Fruit fly (Drosophila melanogaster) whole organism, embryonic: ENCODE measurements around the gene CG10147.
A peak's percentile ranks its signal among the peaks of the same experiment; 100 is the strongest.

Experiments used
- Aef1 ChIP-seq: fragments of 200-800 bp; sonication (Bioruptor generic); IDR thresholded peaks from 3 replicates; pipeline ENCODE4 v1.3.6; 2022; ENCODE audit warnings: missing biosample characterization, missing genetic modification characterization
- Antp ChIP-seq: fragments of 200-800 bp; sonication (Bioruptor generic); optimal IDR thresholded peaks from 3 replicates; lab custom pipeline; 2016; ENCODE audit warnings: missing biosample characterization, missing genetic modification characterization
- Atf6 ChIP-seq: fragments of 200-800 bp; sonication (Bioruptor generic); IDR thresholded peaks from 2 replicates; pipeline ENCODE4 v1.3.6; 2022; ENCODE audit warnings: missing biosample characterization, missing genetic modification characterization
- CG10147 ChIP-seq: fragments of 200-800 bp; sonication (Bioruptor generic); optimal IDR thresholded peaks from 2 replicates; lab custom pipeline; 2019; ENCODE audit warnings: missing biosample characterization, mild to moderate bottlenecking, missing genetic modification characterization, moderate library complexity
- CG10565 ChIP-seq: fragments of 200-800 bp; sonication (Bioruptor generic); optimal IDR thresholded peaks from 3 replicates; lab custom pipeline; 2016; ENCODE audit warnings: missing biosample characterization, mild to moderate bottlenecking, missing genetic modification characterization
- CG10959 ChIP-seq: fragments of 200-800 bp; sonication (Bioruptor generic); IDR thresholded peaks from 2 replicates; pipeline ENCODE4 v1.3.6; 2022; ENCODE audit warnings: missing biosample characterization, missing genetic modification characterization
- CG11456 ChIP-seq: fragments of 200-800 bp; sonication (Bioruptor generic); IDR thresholded peaks from 3 replicates; pipeline ENCODE4 v1.3.6; 2022; ENCODE audit warnings: missing biosample characterization, missing genetic modification characterization
- CG13624 ChIP-seq: fragments of 200-800 bp; sonication (Bioruptor generic); optimal IDR thresholded peaks from 2 replicates; lab custom pipeline; 2016; ENCODE audit warnings: missing biosample characterization, missing genetic modification characterization
- CG16815 ChIP-seq: fragments of 200-800 bp; sonication (Bioruptor generic); optimal IDR thresholded peaks from 3 replicates; lab custom pipeline; 2017; ENCODE audit warnings: missing biosample characterization, mild to moderate bottlenecking, missing genetic modification characterization
- CG2678 ChIP-seq: fragments of 200-800 bp; sonication (Bioruptor generic); optimal IDR thresholded peaks from 3 replicates; lab custom pipeline; 2019; ENCODE audit warnings: missing biosample characterization, mild to moderate bottlenecking, missing genetic modification characterization, moderate library complexity
- CG30403 ChIP-seq: fragments of 200-800 bp; sonication (Bioruptor generic); optimal IDR thresholded peaks from 3 replicates; lab custom pipeline; 2016; ENCODE audit warnings: missing biosample characterization, missing genetic modification characterization
- CG3281 ChIP-seq: fragments of 200-800 bp; sonication (Bioruptor generic); optimal IDR thresholded peaks from 3 replicates; lab custom pipeline; 2017; ENCODE audit warnings: missing biosample characterization, mild to moderate bottlenecking, missing genetic modification characterization
- CG6683 ChIP-seq: fragments of 200-800 bp; sonication (Bioruptor generic); optimal IDR thresholded peaks from 2 replicates; lab custom pipeline; 2017; ENCODE audit warnings: missing biosample characterization, mild to moderate bottlenecking, missing genetic modification characterization, missing genetic modification reagents
- CG7556 ChIP-seq: fragments of 200-800 bp; sonication (Bioruptor generic); optimal IDR thresholded peaks from 2 replicates; lab custom pipeline; 2017; ENCODE audit warnings: missing biosample characterization, mild to moderate bottlenecking, missing genetic modification characterization
- CkIIα-i1 ChIP-seq: fragments of 200-800 bp; sonication (Bioruptor generic); IDR thresholded peaks from 2 replicates; pipeline ENCODE4 v1.3.6; 2022; ENCODE audit warnings: missing biosample characterization, missing genetic modification characterization
- D19B ChIP-seq: fragments of 200-800 bp; sonication (Bioruptor generic); optimal IDR thresholded peaks from 2 replicates; lab custom pipeline; 2017; ENCODE audit warnings: missing biosample characterization, mild to moderate bottlenecking, missing genetic modification characterization
- Fer1 ChIP-seq: fragments of 200-800 bp; sonication (Bioruptor generic); optimal IDR thresholded peaks from 2 replicates; lab custom pipeline; 2017; ENCODE audit warnings: missing biosample characterization, mild to moderate bottlenecking, missing genetic modification characterization
- HHEX ChIP-seq: fragments of 200-800 bp; sonication (Bioruptor generic); optimal IDR thresholded peaks from 3 replicates; lab custom pipeline; 2017; ENCODE audit warnings: missing biosample characterization, mild to moderate bottlenecking, missing genetic modification characterization, missing genetic modification reagents
- HLH4C ChIP-seq: fragments of 200-800 bp; sonication (Bioruptor generic); IDR thresholded peaks from 3 replicates; pipeline ENCODE4 v1.3.6; 2022; ENCODE audit warnings: missing biosample characterization, missing genetic modification characterization; ENCODE audit not compliant: partially characterized antibody
- Hsf ChIP-seq: fragments of 200-800 bp; sonication (Bioruptor generic); optimal IDR thresholded peaks from 3 replicates; lab custom pipeline; 2016; ENCODE audit warnings: missing biosample characterization, missing genetic modification characterization
- Mes4 ChIP-seq: fragments of 200-800 bp; sonication (Bioruptor generic); optimal IDR thresholded peaks from 2 replicates; lab custom pipeline; 2016; ENCODE audit warnings: missing biosample characterization, missing genetic modification characterization
- Nf-YA ChIP-seq: fragments of 200-800 bp; sonication (Bioruptor generic); IDR thresholded peaks from 2 replicates; pipeline ENCODE4 v1.3.6; 2022; ENCODE audit warnings: missing biosample characterization, missing genetic modification characterization
- NfI ChIP-seq: fragments of 200-800 bp; sonication (Bioruptor generic); optimal IDR thresholded peaks from 3 replicates; lab custom pipeline; 2018; ENCODE audit warnings: missing biosample characterization, mild to moderate bottlenecking, missing genetic modification characterization, moderate library complexity
- Oaz ChIP-seq: fragments of 200-800 bp; sonication (Bioruptor generic); IDR thresholded peaks from 2 replicates; pipeline ENCODE4 v1.3.6; 2022; ENCODE audit warnings: missing biosample characterization, missing genetic modification characterization
- Trl ChIP-seq, 3 experiments: fragments of >200 bp in 2 of 3; fragments of 200-800 bp in 1 of 3; sonication (Bioruptor generic) in 1 of 3; optimal IDR thresholded peaks; 2 replicates in 1 of 3; 3 replicates in 2 of 3; lab custom pipeline; 2016 to 2017; ENCODE audit warnings: missing biosample characterization in 1 of 3, missing genetic modification characterization in 1 of 3
- abd-A ChIP-seq: fragments of 200-800 bp; sonication (Bioruptor generic); optimal IDR thresholded peaks from 3 replicates; lab custom pipeline; 2019; ENCODE audit warnings: missing biosample characterization, mild to moderate bottlenecking, missing genetic modification characterization, moderate library complexity
- ase ChIP-seq: fragments of 200-800 bp; sonication (Bioruptor generic); IDR thresholded peaks from 3 replicates; pipeline ENCODE4 v1.3.6; 2022; ENCODE audit warnings: missing biosample characterization, missing genetic modification characterization
- ash1 ChIP-seq: fragments of 200-800 bp; sonication (Bioruptor generic); optimal IDR thresholded peaks from 2 replicates; lab custom pipeline; 2018; ENCODE audit warnings: missing biosample characterization, mild to moderate bottlenecking, missing genetic modification characterization
- bcd ChIP-seq: fragments of 200-800 bp; sonication (Bioruptor generic); optimal IDR thresholded peaks from 2 replicates; lab custom pipeline; 2017; ENCODE audit warnings: missing biosample characterization, mild to moderate bottlenecking, missing genetic modification characterization
- cato ChIP-seq: fragments of 200-800 bp; sonication (Bioruptor generic); optimal IDR thresholded peaks from 2 replicates; lab custom pipeline; 2016; ENCODE audit warnings: missing biosample characterization, missing genetic modification characterization, borderline replicate concordance
- corto ChIP-seq: fragments of 200-800 bp; sonication (Bioruptor generic); optimal IDR thresholded peaks from 2 replicates; lab custom pipeline; 2016; ENCODE audit warnings: missing biosample characterization, mild to moderate bottlenecking, missing genetic modification characterization, moderate library complexity
- disco-r ChIP-seq: fragments of 200-800 bp; sonication (Bioruptor generic); optimal IDR thresholded peaks from 2 replicates; lab custom pipeline; 2016; ENCODE audit warnings: missing biosample characterization, missing genetic modification characterization
- eve ChIP-seq, 2 experiments: fragments of >200 bp; optimal IDR thresholded peaks; 2 replicates each; lab custom pipeline; 2017; ENCODE audit warnings: missing biosample characterization in 2 of 2, missing genetic modification characterization in 2 of 2
- fd102C ChIP-seq: fragments of 200-800 bp; sonication (Bioruptor generic); optimal IDR thresholded peaks from 2 replicates; lab custom pipeline; 2018; ENCODE audit warnings: missing biosample characterization, mild to moderate bottlenecking, missing genetic modification characterization, moderate library complexity
- gsb-n ChIP-seq: fragments of 200-800 bp; sonication (Bioruptor generic); optimal IDR thresholded peaks from 3 replicates; lab custom pipeline; 2018; ENCODE audit warnings: missing biosample characterization, mild to moderate bottlenecking, missing genetic modification characterization
- jing ChIP-seq: fragments of 200-800 bp; sonication (Bioruptor generic); optimal IDR thresholded peaks from 2 replicates; lab custom pipeline; 2018; ENCODE audit warnings: missing biosample characterization, mild to moderate bottlenecking, missing genetic modification characterization
- jumu ChIP-seq: fragments of 200-800 bp; sonication (Bioruptor generic); optimal IDR thresholded peaks from 3 replicates; lab custom pipeline; 2016; ENCODE audit warnings: missing biosample characterization, missing genetic modification characterization
- nerfin-2 ChIP-seq: fragments of 200-800 bp; sonication (Bioruptor generic); IDR thresholded peaks from 2 replicates; pipeline ENCODE4 v1.3.6; 2022; ENCODE audit warnings: missing biosample characterization, missing genetic modification characterization; ENCODE audit not compliant: partially characterized antibody
- odd ChIP-seq: fragments of 200-800 bp; sonication (Bioruptor generic); optimal IDR thresholded peaks from 2 replicates; lab custom pipeline; 2017; ENCODE audit warnings: missing biosample characterization, mild to moderate bottlenecking, missing genetic modification characterization
- p53 ChIP-seq: fragments of 200-800 bp; sonication (Bioruptor generic); optimal IDR thresholded peaks from 2 replicates; lab custom pipeline; 2016; ENCODE audit warnings: missing biosample characterization, missing genetic modification characterization
- pan ChIP-seq, 4 experiments: fragments of >200 bp in 3 of 4; fragments of 200-800 bp in 1 of 4; sonication (Bioruptor generic) in 1 of 4; optimal IDR thresholded peaks in 3 of 4; IDR thresholded peaks in 1 of 4; 2 replicates each; pipeline versions ENCODE4 v1.3.6 to Lab custom; 2017 to 2022; ENCODE audit warnings: missing biosample characterization in 2 of 4, missing genetic modification characterization in 2 of 4, mixed read lengths in 1 of 4
- pb ChIP-seq: fragments of 200-800 bp; sonication (Bioruptor generic); optimal IDR thresholded peaks from 3 replicates; lab custom pipeline; 2016; ENCODE audit warnings: missing biosample characterization, missing genetic modification characterization
- salm ChIP-seq: fragments of 200-800 bp; sonication (Bioruptor generic); optimal IDR thresholded peaks from 2 replicates; lab custom pipeline; 2018; ENCODE audit warnings: missing biosample characterization, mild to moderate bottlenecking, missing genetic modification characterization
- schlank ChIP-seq: fragments of 200-800 bp; sonication (Bioruptor generic); optimal IDR thresholded peaks from 2 replicates; lab custom pipeline; 2018; ENCODE audit warnings: missing biosample characterization, mild to moderate bottlenecking, missing genetic modification characterization
- scrt ChIP-seq: fragments of 200-800 bp; sonication (Bioruptor generic); optimal IDR thresholded peaks from 2 replicates; lab custom pipeline; 2018; ENCODE audit warnings: missing biosample characterization, mild to moderate bottlenecking, missing genetic modification characterization, moderate library complexity
- sr ChIP-seq: fragments of 200-800 bp; sonication (Bioruptor generic); IDR thresholded peaks from 3 replicates; pipeline ENCODE4 v1.3.6; 2022; ENCODE audit warnings: missing biosample characterization, missing genetic modification characterization
- ssp ChIP-seq: fragments of 200-800 bp; sonication (Bioruptor generic); IDR thresholded peaks from 2 replicates; pipeline ENCODE4 v1.3.6; 2022; ENCODE audit warnings: missing biosample characterization, missing genetic modification characterization
- zen ChIP-seq: fragments of 200-800 bp; sonication (Bioruptor generic); optimal IDR thresholded peaks from 3 replicates; lab custom pipeline; 2018; ENCODE audit warnings: missing biosample characterization, mild to moderate bottlenecking, missing genetic modification characterization, moderate library complexity

Gene CG10147

dm6 chr3L:6494928-6495806 is 6.9 kb upstream of the CG10147 start, which contains the start of the genes Vps8 and sfl (continued):
- no peak for TF ChIP-seq schlank (tag; lab: Kevin White, UChicago)
- no peak for TF ChIP-seq jing (GFP tag; lab: Kevin White, UChicago)
- no peak for TF ChIP-seq HHEX (GFP tag; lab: Kevin White, UChicago)
- TF ChIP-seq sr: no peak
- TF ChIP-seq CG11456 (GFP tag; lab: Robert Waterston, UW): no peak
- peak; percentile 25 for TF ChIP-seq CG7556 (GFP tag; lab: Kevin White, UChicago)
- peak; percentile 38 for TF ChIP-seq CG2678 (tag; lab: Kevin White, UChicago)
- peak; percentile 47 for TF ChIP-seq CG13624 (GFP tag; lab: Kevin White, UChicago)
- TF ChIP-seq CG16815 (GFP tag; lab: Kevin White, UChicago): no peak
- TF ChIP-seq bcd (GFP tag; lab: Kevin White, UChicago): no peak
- no peak for TF ChIP-seq ash1 (GFP tag; lab: Kevin White, UChicago)
- TF ChIP-seq D19B (GFP tag; lab: Kevin White, UChicago): no peak
- no peak for TF ChIP-seq Atf6 (GFP tag; lab: Robert Waterston, UW)
- no peak for TF ChIP-seq zen (tag; lab: Kevin White, UChicago)
- TF ChIP-seq CG6683 (GFP tag; lab: Kevin White, UChicago): no peak
- no peak for TF ChIP-seq Trl (optimal IDR thresholded peaks at IDR 0.05; lab: Kevin White, UChicago)
- no peak for TF ChIP-seq Trl (GFP tag; optimal IDR thresholded peaks at IDR 0.05; lab: Kevin White, UChicago)
- TF ChIP-seq corto (GFP tag; lab: Kevin White, UChicago): no peak
- TF ChIP-seq p53 (GFP tag; lab: Kevin White, UChicago): no peak
- no peak for TF ChIP-seq Nf-YA (GFP tag; lab: Robert Waterston, UW)
- no peak for TF ChIP-seq Antp (GFP tag; lab: Kevin White, UChicago)
- TF ChIP-seq NfI (GFP tag; lab: Kevin White, UChicago): peak; percentile 27
- TF ChIP-seq HLH4C (GFP tag; lab: Robert Waterston, UW): peak; percentile 90
- peak; percentile 26 for TF ChIP-seq Hsf
- TF ChIP-seq disco-r (GFP tag; lab: Kevin White, UChicago): no peak
- no peak for TF ChIP-seq ase (GFP tag; lab: Robert Waterston, UW)
- TF ChIP-seq ssp: no peak
- TF ChIP-seq fd102C (GFP tag; lab: Kevin White, UChicago): no peak
- TF ChIP-seq CG10147 (GFP tag; lab: Kevin White, UChicago): peak; percentile 32
- peak; percentile 38 for TF ChIP-seq abd-A (tag; lab: Kevin White, UChicago)
- TF ChIP-seq Aef1 (GFP tag; lab: Robert Waterston, UW): no peak
- TF ChIP-seq scrt (GFP tag; lab: Kevin White, UChicago): no peak
- no peak for TF ChIP-seq CG10565 (GFP tag; lab: Kevin White, UChicago)
- TF ChIP-seq CG3281 (GFP tag; lab: Kevin White, UChicago): peak; percentile 21
- peak; percentile 89 for TF ChIP-seq nerfin-2 (GFP tag; lab: Robert Waterston, UW)
- TF ChIP-seq CG30403 (GFP tag; lab: Kevin White, UChicago): peak; percentile 56
- no peak for TF ChIP-seq CkIIα-i1 (GFP tag; lab: Robert Waterston, UW)
- TF ChIP-seq odd (GFP tag; lab: Kevin White, UChicago): peak; percentile 10
- no peak for TF ChIP-seq Oaz (GFP tag; lab: Robert Waterston, UW)
- no peak for TF ChIP-seq jumu (GFP tag; lab: Kevin White, UChicago)
- no peak for TF ChIP-seq CG10959 (GFP tag; lab: Robert Waterston, UW)
- no peak for TF ChIP-seq gsb-n
- TF ChIP-seq pb (GFP tag; lab: Kevin White, UChicago): no peak
- TF ChIP-seq cato (GFP tag; lab: Kevin White, UChicago): no peak
- no peak for TF ChIP-seq salm
- TF ChIP-seq pan (optimal IDR thresholded peaks at IDR 0.05; lab: Kevin White, UChicago): no peak
- no peak for TF ChIP-seq pan (GFP tag; optimal IDR thresholded peaks at IDR 0.05 in 1 of 2, IDR thresholded peaks at IDR 0.05 in 1 of 2)
- peak; percentile 24 for TF ChIP-seq Fer1
- no peak for TF ChIP-seq eve (GFP tag; optimal IDR thresholded peaks at IDR 0.05; lab: Kevin White, UChicago)
- TF ChIP-seq Mes4 (GFP tag; lab: Kevin White, UChicago): no peak
